Worm (Caenorhabditis elegans) whole organism, L3 larva: ENCODE data around the gene F48E3.6.

Source experiments
- R02D3.7 ChIP-seq: fragments of 150-350 bp; optimal IDR thresholded peaks from 2 replicates; lab custom pipeline; 2014; ENCODE audit warnings: missing biosample characterization, missing genetic modification characterization
- ZK546.5 ChIP-seq: sonication (generic microtip); optimal IDR thresholded peaks from 2 replicates; lab custom pipeline; 2017; ENCODE audit warnings: missing biosample characterization, missing genetic modification characterization
- aly-2 ChIP-seq: fragments of 150-350 bp; optimal IDR thresholded peaks from 2 replicates; lab custom pipeline; 2014; ENCODE audit warnings: missing biosample characterization, missing genetic modification characterization
- ceh-16 ChIP-seq: sonication (generic microtip); optimal IDR thresholded peaks from 2 replicates; lab custom pipeline; 2017; ENCODE audit warnings: missing biosample characterization, missing genetic modification characterization
- ceh-28 ChIP-seq: fragments of 150-350 bp; optimal IDR thresholded peaks from 2 replicates; lab custom pipeline; 2014; ENCODE audit warnings: missing biosample characterization, missing genetic modification reagents, missing genetic modification characterization
- ceh-82 ChIP-seq: fragments of 150-350 bp; optimal IDR thresholded peaks from 2 replicates; lab custom pipeline; 2014; ENCODE audit warnings: missing biosample characterization, missing genetic modification characterization
- ceh-9 ChIP-seq: sonication (generic microtip); optimal IDR thresholded peaks from 2 replicates; lab custom pipeline; 2018; ENCODE audit warnings: missing biosample characterization, missing genetic modification characterization
- daf-12 ChIP-seq: fragments of 150-350 bp; optimal IDR thresholded peaks from 2 replicates; lab custom pipeline; 2014; ENCODE audit warnings: missing biosample characterization, missing genetic modification reagents, missing genetic modification characterization
- egl-27 ChIP-seq: sonication (generic microtip); optimal IDR thresholded peaks from 4 replicates; lab custom pipeline; 2017; ENCODE audit warnings: missing biosample characterization, missing genetic modification reagents, missing genetic modification characterization
- egl-5 ChIP-seq: fragments of 150-350 bp; optimal IDR thresholded peaks from 2 replicates; lab custom pipeline; 2017; ENCODE audit warnings: missing biosample characterization, missing genetic modification reagents, missing genetic modification characterization, inconsistent platforms
- elt-1 ChIP-seq: fragments of 150-350 bp; optimal IDR thresholded peaks from 2 replicates; lab custom pipeline; 2014; ENCODE audit warnings: missing biosample characterization, missing genetic modification characterization
- elt-2 ChIP-seq: sonication (generic microtip); optimal IDR thresholded peaks from 2 replicates; lab custom pipeline; 2016; ENCODE audit warnings: missing genetic modification reagents, mild to moderate bottlenecking, missing genetic modification characterization, missing compliant biosample characterization
- elt-3 ChIP-seq, 3 experiments: fragments of 150-350 bp in 1 of 3; sonication (generic microtip) in 2 of 3; optimal IDR thresholded peaks; 2 replicates in 2 of 3; 4 replicates in 1 of 3; lab custom pipeline; 2014 to 2017; ENCODE audit warnings: missing biosample characterization in 3 of 3, missing genetic modification characterization in 3 of 3
- eor-1 ChIP-seq, 2 experiments: fragments of 150-350 bp; optimal IDR thresholded peaks; 2 replicates each; lab custom pipeline; 2014 to 2018; ENCODE audit warnings: missing biosample characterization in 2 of 2, missing genetic modification characterization in 2 of 2
- fkh-10 ChIP-seq: sonication (generic microtip); optimal IDR thresholded peaks from 2 replicates; lab custom pipeline; 2017; ENCODE audit warnings: missing biosample characterization, missing genetic modification reagents, missing genetic modification characterization
- fkh-2 ChIP-seq: fragments of 150-350 bp; optimal IDR thresholded peaks from 2 replicates; lab custom pipeline; 2014; ENCODE audit warnings: missing biosample characterization, missing genetic modification reagents, missing genetic modification characterization
- fos-1 ChIP-seq: fragments of 150-350 bp; optimal IDR thresholded peaks from 2 replicates; lab custom pipeline; 2014; ENCODE audit warnings: missing biosample characterization, missing genetic modification characterization
- hmg-11 ChIP-seq: sonication (generic microtip); optimal IDR thresholded peaks from 2 replicates; lab custom pipeline; 2016; ENCODE audit warnings: missing genetic modification characterization, missing compliant biosample characterization
- jun-1 ChIP-seq: fragments of 150-350 bp; optimal IDR thresholded peaks from 2 replicates; lab custom pipeline; 2014; ENCODE audit warnings: missing biosample characterization, missing genetic modification reagents, missing genetic modification characterization
- lin-15B ChIP-seq: fragments of 150-350 bp; optimal IDR thresholded peaks from 2 replicates; lab custom pipeline; 2014; ENCODE audit warnings: missing biosample characterization, missing genetic modification characterization
- lin-39 ChIP-seq: fragments of 150-350 bp; optimal IDR thresholded peaks from 2 replicates; lab custom pipeline; 2018; ENCODE audit warnings: missing biosample characterization, missing genetic modification reagents, missing genetic modification characterization
- lsy-12 ChIP-seq: sonication (generic microtip); optimal IDR thresholded peaks from 2 replicates; lab custom pipeline; 2016; ENCODE audit warnings: mild to moderate bottlenecking, missing genetic modification characterization, missing compliant biosample characterization
- mdl-1 ChIP-seq: fragments of 150-350 bp; optimal IDR thresholded peaks from 2 replicates; lab custom pipeline; 2014; ENCODE audit warnings: missing biosample characterization, missing genetic modification characterization
- mml-1 ChIP-seq: fragments of 150-350 bp; sonication (generic microtip); optimal IDR thresholded peaks from 3 replicates; lab custom pipeline; 2014; ENCODE audit warnings: missing biosample characterization, missing genetic modification characterization
- nhr-11 ChIP-seq: fragments of 150-350 bp; optimal IDR thresholded peaks from 2 replicates; lab custom pipeline; 2014; ENCODE audit warnings: missing biosample characterization, missing genetic modification characterization
- nhr-12 ChIP-seq: fragments of 150-350 bp; optimal IDR thresholded peaks from 2 replicates; lab custom pipeline; 2014; ENCODE audit warnings: missing biosample characterization, missing genetic modification characterization
- nhr-23 ChIP-seq: fragments of 150-350 bp; optimal IDR thresholded peaks from 2 replicates; lab custom pipeline; 2014; ENCODE audit warnings: missing biosample characterization, missing genetic modification reagents, missing genetic modification characterization
- nhr-237 ChIP-seq: fragments of 150-350 bp; optimal IDR thresholded peaks from 2 replicates; lab custom pipeline; 2014; ENCODE audit warnings: missing biosample characterization, missing genetic modification characterization
- nhr-25 ChIP-seq: sonication (generic microtip); optimal IDR thresholded peaks from 2 replicates; lab custom pipeline; 2017; ENCODE audit warnings: missing biosample characterization, missing genetic modification characterization
- nhr-28 ChIP-seq: fragments of 150-350 bp; optimal IDR thresholded peaks from 2 replicates; lab custom pipeline; 2014; ENCODE audit warnings: missing biosample characterization, missing genetic modification characterization
- nhr-43 ChIP-seq: sonication (generic microtip); optimal IDR thresholded peaks from 2 replicates; lab custom pipeline; 2016; ENCODE audit warnings: mild to moderate bottlenecking, missing genetic modification characterization, missing compliant biosample characterization; ENCODE audit not compliant: poor library complexity, severe bottlenecking
- nhr-67 ChIP-seq: fragments of 150-350 bp; optimal IDR thresholded peaks from 2 replicates; lab custom pipeline; 2014; ENCODE audit warnings: missing biosample characterization, missing genetic modification characterization
- nhr-76 ChIP-seq: fragments of 150-350 bp; sonication (generic microtip); optimal IDR thresholded peaks from 5 replicates; lab custom pipeline; 2014; ENCODE audit warnings: missing biosample characterization, missing genetic modification characterization
- nhr-77 ChIP-seq: fragments of 150-350 bp; optimal IDR thresholded peaks from 2 replicates; lab custom pipeline; 2014; ENCODE audit warnings: missing biosample characterization, missing genetic modification characterization
- pha-4 ChIP-seq: fragments of 150-350 bp; optimal IDR thresholded peaks from 2 replicates; lab custom pipeline; 2014; ENCODE audit warnings: missing biosample characterization, missing genetic modification reagents, missing genetic modification characterization
- pqm-1 ChIP-seq: fragments of 150-350 bp; optimal IDR thresholded peaks from 2 replicates; lab custom pipeline; 2017; ENCODE audit warnings: missing biosample characterization, missing genetic modification characterization, inconsistent platforms
- sea-2 ChIP-seq: fragments of 150-350 bp; sonication (generic microtip); optimal IDR thresholded peaks from 4 replicates; lab custom pipeline; 2014; ENCODE audit warnings: missing biosample characterization, missing genetic modification reagents, missing genetic modification characterization
- skn-1 ChIP-seq: fragments of 150-350 bp; optimal IDR thresholded peaks from 2 replicates; lab custom pipeline; 2014; ENCODE audit warnings: missing biosample characterization, missing genetic modification characterization
- snpc-4 ChIP-seq: fragments of 150-350 bp; optimal IDR thresholded peaks from 2 replicates; lab custom pipeline; 2014; ENCODE audit warnings: missing biosample characterization, missing genetic modification characterization
- tbx-2 ChIP-seq: sonication (generic microtip); optimal IDR thresholded peaks from 2 replicates; lab custom pipeline; 2016; ENCODE audit warnings: mild to moderate bottlenecking, missing genetic modification characterization, missing compliant biosample characterization
- unc-39 ChIP-seq: sonication (generic microtip); optimal IDR thresholded peaks from 4 replicates; lab custom pipeline; 2017; ENCODE audit warnings: missing biosample characterization, missing genetic modification characterization
- unc-62 ChIP-seq: fragments of 150-350 bp; sonication (generic microtip); optimal IDR thresholded peaks from 4 replicates; lab custom pipeline; 2014; ENCODE audit warnings: missing biosample characterization, missing genetic modification reagents, missing genetic modification characterization
- zag-1 ChIP-seq: fragments of 150-350 bp; optimal IDR thresholded peaks from 2 replicates; lab custom pipeline; 2014; ENCODE audit warnings: missing biosample characterization, missing genetic modification characterization
- ztf-11 ChIP-seq: fragments of 150-350 bp; optimal IDR thresholded peaks from 2 replicates; lab custom pipeline; 2014; ENCODE audit warnings: missing biosample characterization, missing genetic modification characterization
- ztf-4 ChIP-seq: fragments of 150-350 bp; optimal IDR thresholded peaks from 2 replicates; lab custom pipeline; 2014; ENCODE audit warnings: missing biosample characterization, missing genetic modification characterization

The F48E3.6 gene

ce11 chrX:7512714-7513113 is 10.0 kb upstream of the F48E3.6 start:
- TF ChIP-seq lsy-12 (tag; lab: Kevin White, UChicago) (no peak), skn-1 (tag; lab: Kevin White, UChicago) (no peak), zag-1 (tag; lab: Kevin White, UChicago) (no peak), egl-5 (no peak), elt-1 (no peak)

- TF ChIP-seq ceh-28, result no peak
- TF ChIP-seq nhr-67, result no peak
- TF ChIP-seq pqm-1 (tag; lab: Kevin White, UChicago), result no peak
- no peak for TF ChIP-seq ceh-82 (tag; lab: Kevin White, UChicago)
- TF ChIP-seq nhr-28 (tag; lab: Kevin White, UChicago), result no peak
Observed at ce11 chrX:7507141-7507540, 4.4 kb upstream of the F48E3.6 start.

- TF ChIP-seq zag-1 (tag; lab: Kevin White, UChicago) (no peak), ZK546.5 (tag; lab: Kevin White, UChicago) (no peak), nhr-67 (no peak), elt-3 (tag; optimal IDR thresholded peaks at IDR 0.05; lab: Kevin White, UChicago) (no peak), egl-27 (tag; lab: Kevin White, UChicago) (no peak), ztf-4 (tag; lab: Kevin White, UChicago) (no peak), mml-1 (tag; lab: Kevin White, UChicago) (no peak), skn-1 (tag; lab: Kevin White, UChicago) (no peak), tbx-2 (tag; lab: Kevin White, UChicago) (no peak), pha-4 (tag; lab: Kevin White, UChicago) (no peak)
Observed at ce11 chrX:7506533-7506932, 3.8 kb upstream of the F48E3.6 start, which contains the start of gene lgc-11. lgc-11 (minus strand) TSS chrX:7506633.

- TF ChIP-seq lsy-12 (tag; lab: Kevin White, UChicago) (peak; percentile 80), elt-2 (peak; percentile 81), unc-39 (tag; lab: Kevin White, UChicago) (no peak), nhr-11 (tag; lab: Kevin White, UChicago) (peak; percentile 51), elt-1 (peak; percentile 45), eor-1 (tag; optimal IDR thresholded peaks at IDR 0.05; lab: Kevin White, UChicago) (no peak), skn-1 (tag; lab: Kevin White, UChicago) (peak; percentile 72), ztf-11 (tag; lab: Kevin White, UChicago) (no peak), tbx-2 (tag; lab: Kevin White, UChicago) (peak; percentile 83), nhr-25 (peak; percentile 63), nhr-28 (tag; lab: Kevin White, UChicago) (no peak), mdl-1 (peak; percentile 71), elt-3 (tag; optimal IDR thresholded peaks at IDR 0.05; lab: Kevin White, UChicago) (no peak), fos-1 (tag; lab: Kevin White, UChicago) (peak; percentile 60), daf-12 (tag; lab: Kevin White, UChicago) (no peak), ZK546.5 (tag; lab: Kevin White, UChicago) (no peak), ceh-9 (tag; lab: Kevin White, UChicago) (no peak), R02D3.7 (tag; lab: Kevin White, UChicago) (peak; percentile 56), nhr-23 (tag; lab: Kevin White, UChicago) (peak; percentile 91), nhr-77 (tag; lab: Kevin White, UChicago) (peak; percentile 43), ztf-4 (tag; lab: Kevin White, UChicago) (no peak), lin-39 (tag; lab: Kevin White, UChicago) (peak; percentile 90), ceh-82 (tag; lab: Kevin White, UChicago) (peak; percentile 86), lin-15B (tag; lab: Kevin White, UChicago) (peak; percentile 85), jun-1 (tag; lab: Kevin White, UChicago) (peak; percentile 39), ceh-16 (no peak), nhr-43 (tag; lab: Kevin White, UChicago) (peak; percentile 74), pha-4 (tag; lab: Kevin White, UChicago) (peak; percentile 92), zag-1 (tag; lab: Kevin White, UChicago) (no peak), nhr-237 (tag; lab: Kevin White, UChicago) (no peak), fkh-10 (GFP tag; lab: Kevin White, UChicago) (peak; percentile 81), sea-2 (GFP tag; lab: Kevin White, UChicago) (no peak), fkh-2 (tag; lab: Kevin White, UChicago) (no peak), nhr-67 (no peak), hmg-11 (tag; lab: Kevin White, UChicago) (peak; percentile 87), egl-5 (peak; percentile 40), unc-62 (GFP tag; lab: Kevin White, UChicago) (no peak), mml-1 (tag; lab: Kevin White, UChicago) (no peak), snpc-4 (tag; lab: Kevin White, UChicago) (peak; percentile 93), ceh-28 (peak; percentile 92), nhr-76 (tag; lab: Kevin White, UChicago) (no peak), aly-2 (tag; lab: Kevin White, UChicago) (no peak), nhr-12 (tag; lab: Kevin White, UChicago) (no peak), egl-27 (tag; lab: Kevin White, UChicago) (no peak)
Observed at ce11 chrX:7500970-7501369, 1.7 kb downstream of the F48E3.6 start, which contains the start of gene uggt-1. uggt-1 (minus strand) TSS chrX:7500982.
